Worm (Caenorhabditis elegans): Measurements from ENCODE around the gene C33F10.12.
A peak's percentile ranks its signal among the peaks of the same experiment; 100 is the strongest.
"Not testable (repeated sequence)": the region's sequence is repeated elsewhere in the genome, so short reads cannot be mapped to it uniquely, and the experiment has no call there.

The C33F10.12 gene

ce11 chrII:4866045-4866444, 28.5 kb upstream of the C33F10.12 start (continued):
- TF ChIP-seq zag-1 (tag; optimal IDR thresholded peaks at IDR 0.05) (no peak), zfp-3 (GFP tag; conservative IDR thresholded peaks at IDR 0.05) (no peak), zfp-2 (tag; optimal IDR thresholded peaks at IDR 0.05) (no peak), ceh-62 (tag; optimal IDR thresholded peaks at IDR 0.05) (no peak), ces-1 (GFP tag; optimal IDR thresholded peaks at IDR 0.05) (no peak), D1046.2 (GFP tag; IDR thresholded peaks at IDR 0.05) (no peak), Y75B8A.6 (GFP tag; IDR thresholded peaks at IDR 0.05) (no peak), dve-1 (tag; optimal IDR thresholded peaks at IDR 0.05; ENCODE audit: insufficient read depth) (no peak), jun-1 (tag; optimal IDR thresholded peaks at IDR 0.05) (no peak), nhr-237 (tag; optimal IDR thresholded peaks at IDR 0.05) (no peak), nhr-76 (tag; optimal IDR thresholded peaks at IDR 0.05) (no peak), daf-19 (GFP tag; conservative IDR thresholded peaks at IDR 0.05) (no peak), vab-7 (GFP tag; IDR thresholded peaks at IDR 0.05) (no peak), hmg-1.1 (GFP tag; IDR thresholded peaks at IDR 0.05) (no peak), lir-3 (tag; optimal IDR thresholded peaks at IDR 0.05) (no peak), duxl-1 (tag; optimal IDR thresholded peaks at IDR 0.05; ENCODE audit: poor library complexity) (no peak), dpl-1 (GFP tag; optimal IDR thresholded peaks at IDR 0.05) (peak; percentile 16), T26A8.4 (GFP tag; IDR thresholded peaks at IDR 0.05) (peak; percentile 52; the same call in 1 of the 2 replicates), ctbp-1 (GFP tag; IDR thresholded peaks at IDR 0.05) (no peak), lin-29 (GFP tag; IDR thresholded peaks at IDR 0.05) (no peak), set-16 (GFP tag; IDR thresholded peaks at IDR 0.05) (no peak), fos-1 (tag; optimal IDR thresholded peaks at IDR 0.05) (no peak), ceh-32 (tag; optimal IDR thresholded peaks at IDR 0.05; ENCODE audit: poor library complexity) (no peak), ztf-7 (tag; optimal IDR thresholded peaks at IDR 0.05) (no peak), mep-1 (tag; optimal IDR thresholded peaks at IDR 0.05) (no peak), nhr-77 (tag; optimal IDR thresholded peaks at IDR 0.05) (no peak), egl-27 (tag; optimal IDR thresholded peaks at IDR 0.05) (no peak), mes-2 (tag; optimal IDR thresholded peaks at IDR 0.05; ENCODE audit: poor library complexity, severe bottlenecking) (no peak), ZK546.5 (tag; optimal IDR thresholded peaks at IDR 0.05) (no peak), ceh-28 (tag; optimal IDR thresholded peaks at IDR 0.05) (no peak), nhr-48 (tag; optimal IDR thresholded peaks at IDR 0.05) (peak; percentile 45), unc-62 (GFP tag; optimal IDR thresholded peaks at IDR 0.05 in 1 of 2) (no peak), unc-62 (tag; optimal IDR thresholded peaks at IDR 0.05) (no peak), lin-39 (tag; optimal IDR thresholded peaks at IDR 0.05) (no peak), madf-5 (GFP tag; IDR thresholded peaks at IDR 0.05) (0 out of 4 replicates have a peak, but pooled peaks of 1 of the 2 experiments have one; percentile 16)

- TF ChIP-seq nhr-41 (GFP tag; IDR thresholded peaks at IDR 0.05) = no peak
- TF ChIP-seq lin-38 (GFP tag; IDR thresholded peaks at IDR 0.05) = no peak
- no peak for TF ChIP-seq zag-1 (tag; optimal IDR thresholded peaks at IDR 0.05)
- TF ChIP-seq skn-1 (tag; optimal IDR thresholded peaks at IDR 0.05) = no peak
- TF ChIP-seq Y105C5A.15 (GFP tag; IDR thresholded peaks at IDR 0.05) = no peak
- no peak for TF ChIP-seq attf-4 (tag; optimal IDR thresholded peaks at IDR 0.05)
- no peak for TF ChIP-seq duxl-1 (tag; optimal IDR thresholded peaks at IDR 0.05; ENCODE audit: poor library complexity)
These were observed 25.8 kb upstream of the C33F10.12 start, which contains the start of the genes mpst-4 and F11G11.14 for ce11 chrII:4863357-4863756. Gene mpst-4 (minus strand): TSS chrII:4863457. Gene F11G11.14 (plus strand): TSS chrII:4863681.

ce11 chrII:4860260-4860659, 22.7 kb upstream of the C33F10.12 start, which contains the start of the genes nspd-5 and F11G11.4:
Gene nspd-5 (minus strand): TSS chrII:4860360.
Gene F11G11.4 (plus strand): TSS chrII:4860594.
- TF ChIP-seq mxl-2 (GFP tag; conservative IDR thresholded peaks at IDR 0.05); fkh-10 (GFP tag; optimal IDR thresholded peaks at IDR 0.05); daf-19 (GFP tag; conservative IDR thresholded peaks at IDR 0.05): not testable (repeated sequence)
